Fruit fly (Drosophila melanogaster): ENCODE data around the gene Hip14.

The Hip14 gene

DNA sequence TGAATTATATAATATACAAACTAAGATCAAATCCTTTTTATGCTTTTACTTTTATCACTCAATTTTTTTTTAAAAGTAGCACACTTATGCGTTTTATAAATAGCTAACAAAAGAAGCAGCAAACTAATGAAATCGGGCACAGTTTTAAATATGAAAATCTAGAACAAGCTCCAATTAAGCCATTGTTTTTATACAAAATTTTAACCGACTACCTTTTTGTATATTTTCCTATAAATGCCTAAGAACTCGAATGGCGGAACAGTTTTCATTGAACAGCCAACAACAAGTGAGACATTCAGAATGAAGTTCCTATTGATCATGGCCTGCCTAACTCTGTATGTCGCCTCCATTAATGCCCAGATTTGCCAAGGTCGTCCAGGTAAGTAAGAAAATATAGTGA, 46.2 kb downstream of the Hip14 start, which contains the start of gene CG42538:
Gene CG42538, plus strand, starts transcription at position 301 of the 400 bp plus-strand sequence.
- no peak for TF ChIP-seq CG31627 (GFP tag; optimal IDR thresholded peaks at IDR 0.05)
- TF ChIP-seq fd85E (GFP tag; optimal IDR thresholded peaks at IDR 0.05), result no peak
- TF ChIP-seq CG6792 (GFP tag; optimal IDR thresholded peaks at IDR 0.05), result no peak
- no peak for TF ChIP-seq Blimp-1 (GFP tag; optimal IDR thresholded peaks at IDR 0.05)
- TF ChIP-seq Met (GFP tag; optimal IDR thresholded peaks at IDR 0.05), result no peak
- no peak for TF ChIP-seq Eip75B (GFP tag; optimal IDR thresholded peaks at IDR 0.05)
- no peak for TF ChIP-seq Sox14 (GFP tag; optimal IDR thresholded peaks at IDR 0.05)
- no peak for TF ChIP-seq Hr4 (GFP tag; optimal IDR thresholded peaks at IDR 0.05)
- TF ChIP-seq CG8632 (GFP tag; optimal IDR thresholded peaks at IDR 0.05), result no peak
- no peak for TF ChIP-seq topi (GFP tag; optimal IDR thresholded peaks at IDR 0.05)
- TF ChIP-seq esn (GFP tag; optimal IDR thresholded peaks at IDR 0.05), result no peak
- TF ChIP-seq Lpt (GFP tag; optimal IDR thresholded peaks at IDR 0.05), result no peak
- no peak for TF ChIP-seq CG10631 (GFP tag; optimal IDR thresholded peaks at IDR 0.05)
- TF ChIP-seq CG34406 (GFP tag; optimal IDR thresholded peaks at IDR 0.05), result no peak
- TF ChIP-seq OdsH (GFP tag; optimal IDR thresholded peaks at IDR 0.05), result no peak
- no peak for TF ChIP-seq ss (GFP tag; optimal IDR thresholded peaks at IDR 0.05)
- no peak for TF ChIP-seq dac (GFP tag; optimal IDR thresholded peaks at IDR 0.05)

DNA sequence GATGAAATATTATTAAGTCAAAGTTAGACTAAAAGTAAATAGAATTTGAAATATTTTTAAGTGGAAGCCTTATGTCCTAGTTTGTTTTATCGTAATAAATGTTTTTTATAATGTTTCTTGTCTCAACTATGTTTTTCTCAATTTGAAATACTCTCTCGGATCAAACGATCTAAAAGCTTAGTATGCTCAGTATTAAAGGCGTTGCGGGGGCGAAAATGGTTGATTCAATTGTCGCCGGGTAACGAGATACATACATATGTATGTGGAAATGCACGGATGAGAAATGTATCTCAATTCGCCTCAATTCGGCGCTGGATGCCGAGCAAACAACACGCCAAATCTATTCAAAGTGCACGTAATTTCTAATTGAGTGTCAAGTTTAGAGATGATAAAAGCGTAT, 47.1 kb downstream of the Hip14 start, which contains the start of gene CG5895:
Gene CG5895, plus strand, starts transcription at position 301 of the 400 bp plus-strand sequence.
- no peak for TF ChIP-seq CG16779 (tag; optimal IDR thresholded peaks at IDR 0.05)
- TF ChIP-seq Sox14 (GFP tag; optimal IDR thresholded peaks at IDR 0.05), result no peak
- no peak for TF ChIP-seq Hr4 (GFP tag; optimal IDR thresholded peaks at IDR 0.05)

DNA sequence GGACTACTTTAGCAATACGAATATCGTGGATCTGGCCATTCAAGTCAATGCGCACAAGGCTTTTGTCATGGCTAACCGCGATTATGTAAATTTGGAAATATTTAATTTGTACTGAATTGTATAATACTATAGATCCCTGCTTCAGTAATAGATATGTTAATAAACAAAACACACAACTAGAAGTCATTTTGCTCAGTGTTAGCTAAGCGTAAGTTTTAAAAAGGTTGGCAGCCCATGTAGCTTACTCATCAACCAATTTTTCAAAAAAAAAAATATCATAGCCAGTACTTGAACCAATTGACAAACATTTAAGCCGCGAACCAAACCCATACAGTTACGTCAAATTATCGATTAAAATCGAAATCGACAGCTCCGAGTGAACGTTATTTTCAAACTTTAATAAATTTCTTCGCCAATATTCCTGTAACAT, 49.0 kb downstream of the Hip14 start:
- TF ChIP-seq CG6854 (GFP tag; optimal IDR thresholded peaks at IDR 0.05) (peak; percentile 42), Eip93F (GFP tag; optimal IDR thresholded peaks at IDR 0.05) (no peak), CG6163 (GFP tag; IDR thresholded peaks at IDR 0.05) (peak; percentile 85), CG15336 (GFP tag; IDR thresholded peaks at IDR 0.05) (peak; percentile 91), CG8319 (GFP tag; optimal IDR thresholded peaks at IDR 0.05) (no peak), CG8632 (GFP tag; optimal IDR thresholded peaks at IDR 0.05) (peak; percentile 51), Sox14 (GFP tag; optimal IDR thresholded peaks at IDR 0.05) (peak; percentile 74), CG3919 (GFP tag; optimal IDR thresholded peaks at IDR 0.05) (peak; percentile 83), salr (GFP tag; optimal IDR thresholded peaks at IDR 0.05) (peak; percentile 17 to 50), CG6276 (GFP tag; optimal IDR thresholded peaks at IDR 0.05) (peak; percentile 76), pdm3 (GFP tag; optimal IDR thresholded peaks at IDR 0.05) (peak; percentile 75), CG1621 (tag; optimal IDR thresholded peaks at IDR 0.05) (peak; percentile 66), ss (GFP tag; optimal IDR thresholded peaks at IDR 0.05) (peak; percentile 3 to 49), Ets96B (tag; optimal IDR thresholded peaks at IDR 0.05) (peak; percentile 59), fkh (GFP tag; optimal IDR thresholded peaks at IDR 0.05) (peak; percentile 43), Eip78C (GFP tag) (peak; percentile 94), lz (GFP tag; optimal IDR thresholded peaks at IDR 0.05) (peak; percentile 72), eg (GFP tag; IDR thresholded peaks at IDR 0.05) (peak; percentile 89), dsx (GFP tag; optimal IDR thresholded peaks at IDR 0.05; ENCODE audit: poor library complexity, severe bottlenecking) (peak; percentile 42), dac (GFP tag; optimal IDR thresholded peaks at IDR 0.05) (peak; percentile 9), vri (GFP tag; optimal IDR thresholded peaks at IDR 0.05) (no peak), CG6792 (GFP tag; optimal IDR thresholded peaks at IDR 0.05) (peak; percentile 53), CG10669 (GFP tag; optimal IDR thresholded peaks at IDR 0.05) (peak; percentile 68), cyc (GFP tag; optimal IDR thresholded peaks at IDR 0.05) (peak; percentile 67), CG16779 (tag; optimal IDR thresholded peaks at IDR 0.05) (peak; percentile 55), Gug (GFP tag; IDR thresholded peaks at IDR 0.05) (peak; percentile 73), CG32006 (GFP tag; optimal IDR thresholded peaks at IDR 0.05) (peak; percentile 75), CG4318 (GFP tag; optimal IDR thresholded peaks at IDR 0.05) (peak; percentile 35), Sox15 (GFP tag; optimal IDR thresholded peaks at IDR 0.05) (peak; percentile 43), net (GFP tag; optimal IDR thresholded peaks at IDR 0.05) (peak; percentile 67), fd85E (GFP tag; optimal IDR thresholded peaks at IDR 0.05) (no peak), CG9139 (GFP tag; optimal IDR thresholded peaks at IDR 0.05) (no peak), CG11762 (GFP tag; optimal IDR thresholded peaks at IDR 0.05; ENCODE audit: insufficient read depth) (peak; percentile 53), Met (GFP tag; optimal IDR thresholded peaks at IDR 0.05) (peak; percentile 80), achi (GFP tag; optimal IDR thresholded peaks at IDR 0.05) (peak; percentile 70), spab (GFP tag; optimal IDR thresholded peaks at IDR 0.05) (peak; percentile 59), CG11294 (GFP tag; IDR thresholded peaks at IDR 0.05) (peak; percentile 64)
